Worm (Caenorhabditis elegans) whole organism, mixed stage, embryonic: Measurements from ENCODE around the gene arrd-11.

Experiments
- blmp-1 ChIP-seq: fragments of 150-350 bp; optimal IDR thresholded peaks from 2 replicates; lab custom pipeline; 2014; ENCODE audit warnings: missing biosample characterization, missing genetic modification characterization
- cnd-1 ChIP-seq: fragments of 200-800 bp; sonication (Bioruptor generic); optimal IDR thresholded peaks from 2 replicates; lab custom pipeline; 2018; ENCODE audit warnings: mild to moderate bottlenecking, missing genetic modification characterization, missing compliant biosample characterization
- lin-13 ChIP-seq: fragments of 150-350 bp; optimal IDR thresholded peaks from 2 replicates; lab custom pipeline; 2014; ENCODE audit warnings: missing biosample characterization, missing genetic modification characterization
- pha-4 ChIP-seq: fragments of 150-350 bp; optimal IDR thresholded peaks from 2 replicates; lab custom pipeline; 2018; ENCODE audit warnings: missing biosample characterization, missing genetic modification reagents, missing genetic modification characterization
- snpc-4 ChIP-seq: fragments of 150-350 bp; optimal IDR thresholded peaks from 2 replicates; lab custom pipeline; 2014; ENCODE audit warnings: missing biosample characterization, missing genetic modification characterization

ce11 chrII:13765952-13766351, 2.7 kb downstream of the arrd-11 start, which contains the start of gene arrd-12:
- no peak for TF ChIP-seq lin-13 (tag; lab: Kevin White, UChicago)
- no peak for TF ChIP-seq cnd-1
- TF ChIP-seq snpc-4 (tag; lab: Kevin White, UChicago), result no peak
- TF ChIP-seq pha-4 (tag; lab: Kevin White, UChicago), result no peak
- no peak for TF ChIP-seq blmp-1 (tag; lab: Kevin White, UChicago)
